Fruit fly (Drosophila melanogaster) whole organism: ENCODE measurements around the gene CG15515.

Experiments
- Dll ChIP-seq: fragments of >200 bp; optimal IDR thresholded peaks from 2 replicates; lab custom pipeline; 2017
- pan ChIP-seq: fragments of >200 bp; optimal IDR thresholded peaks from 2 replicates; lab custom pipeline; 2017
- psq ChIP-seq: fragments of >200 bp; optimal IDR thresholded peaks from 2 replicates; lab custom pipeline; 2017
- usp ChIP-seq: fragments of >200 bp; optimal IDR thresholded peaks from 2 replicates; lab custom pipeline; 2017; ENCODE audit warnings: missing biosample characterization, missing genetic modification characterization, mixed read lengths

- TF ChIP-seq pan: no peak
- no peak for TF ChIP-seq psq
- no peak for TF ChIP-seq usp (GFP tag; lab: Kevin White, UChicago)
- TF ChIP-seq Dll: no peak
These were observed 14.9 kb downstream of the CG15515 start, which contains the start of gene trp for dm6 chr3R:29920189-29920588.
